Worm (Caenorhabditis elegans) whole organism, mixed stage, embryonic: ENCODE measurements around the gene C29H12.2.

ENCODE experiments used
- bed-3 ChIP-seq: fragments of 200-800 bp; sonication (Bioruptor generic); optimal IDR thresholded peaks from 3 replicates; lab custom pipeline; 2018; ENCODE audit warnings: mild to moderate bottlenecking, missing genetic modification characterization, moderate library complexity, missing compliant biosample characterization
- elt-3 ChIP-seq: fragments of 150-350 bp; optimal IDR thresholded peaks from 2 replicates; lab custom pipeline; 2014; ENCODE audit warnings: missing biosample characterization, missing genetic modification characterization
- hlh-1 ChIP-seq: fragments of 150-350 bp; optimal IDR thresholded peaks from 2 replicates; lab custom pipeline; 2014; ENCODE audit warnings: missing biosample characterization, missing genetic modification reagents, missing genetic modification characterization
- lsy-2 ChIP-seq: fragments of 150-350 bp; optimal IDR thresholded peaks from 2 replicates; lab custom pipeline; 2014; ENCODE audit warnings: missing biosample characterization, missing genetic modification characterization
- pha-4 ChIP-seq: fragments of 150-350 bp; optimal IDR thresholded peaks from 2 replicates; lab custom pipeline; 2018; ENCODE audit warnings: missing biosample characterization, missing genetic modification reagents, missing genetic modification characterization
- snpc-4 ChIP-seq: fragments of 150-350 bp; optimal IDR thresholded peaks from 2 replicates; lab custom pipeline; 2014; ENCODE audit warnings: missing biosample characterization, missing genetic modification characterization
- tbx-8 ChIP-seq: fragments of 200-800 bp; sonication (Bioruptor generic); optimal IDR thresholded peaks from 2 replicates; lab custom pipeline; 2018; ENCODE audit warnings: mild to moderate bottlenecking, missing genetic modification characterization, moderate library complexity, missing compliant biosample characterization
- unc-62 ChIP-seq: fragments of 150-350 bp; optimal IDR thresholded peaks from 2 replicates; lab custom pipeline; 2014; ENCODE audit warnings: missing biosample characterization, missing genetic modification reagents, missing genetic modification characterization
- ztf-11 ChIP-seq: fragments of 150-350 bp; optimal IDR thresholded peaks from 2 replicates; lab custom pipeline; 2014; ENCODE audit warnings: missing biosample characterization, missing genetic modification characterization

- TF ChIP-seq tbx-8 (GFP tag; lab: Kevin White, UChicago) = no peak
- TF ChIP-seq lsy-2 (tag; lab: Kevin White, UChicago) = no peak
- TF ChIP-seq pha-4 (tag; lab: Kevin White, UChicago) = no peak
- TF ChIP-seq unc-62 (GFP tag; lab: Kevin White, UChicago) = no peak
- no peak for TF ChIP-seq ztf-11 (tag; lab: Kevin White, UChicago)
- no peak for TF ChIP-seq snpc-4 (tag; lab: Kevin White, UChicago)
- no peak for TF ChIP-seq bed-3 (GFP tag; lab: Kevin White, UChicago)
- no peak for TF ChIP-seq elt-3
- TF ChIP-seq hlh-1 = no peak
Measured at ce11 chrII:6109989-6110388, 13.6 kb upstream of the C29H12.2 start.
